Worm (Caenorhabditis elegans) whole organism, L1 larva: ENCODE measurements around the gene F58A6.2.

Source experiments
- efl-3 ChIP-seq: fragments of 200-800 bp; sonication (Bioruptor generic); optimal IDR thresholded peaks from 2 replicates; lab custom pipeline; 2018; ENCODE audit warnings: mild to moderate bottlenecking, missing genetic modification characterization, missing compliant biosample characterization
- elt-2 ChIP-seq: sonication (generic microtip); optimal IDR thresholded peaks from 2 replicates; lab custom pipeline; 2016; ENCODE audit warnings: missing genetic modification characterization, mild to moderate bottlenecking, inconsistent platforms, missing compliant biosample characterization, missing genetic modification reagents
- hpl-2 ChIP-seq: fragments of 150-350 bp; optimal IDR thresholded peaks from 2 replicates; lab custom pipeline; 2014; ENCODE audit warnings: missing biosample characterization, missing genetic modification reagents, missing genetic modification characterization
- mdl-1 ChIP-seq, 2 experiments: fragments of 150-350 bp; optimal IDR thresholded peaks; 2 replicates each; lab custom pipeline; 2014 to 2017; ENCODE audit warnings: missing biosample characterization in 2 of 2, missing genetic modification characterization in 2 of 2, inconsistent platforms in 1 of 2
- mep-1 ChIP-seq: fragments of 150-350 bp; optimal IDR thresholded peaks from 2 replicates; lab custom pipeline; 2014; ENCODE audit warnings: missing biosample characterization, missing genetic modification characterization
- nhr-12 ChIP-seq: sonication (generic microtip); optimal IDR thresholded peaks from 2 replicates; lab custom pipeline; 2017; ENCODE audit warnings: missing biosample characterization, missing genetic modification characterization
- nhr-237 ChIP-seq: fragments of 150-350 bp; optimal IDR thresholded peaks from 2 replicates; lab custom pipeline; 2014; ENCODE audit warnings: missing biosample characterization, missing genetic modification characterization
- nhr-47 ChIP-seq: sonication (generic microtip); optimal IDR thresholded peaks from 2 replicates; lab custom pipeline; 2016; ENCODE audit warnings: mild to moderate bottlenecking, missing genetic modification characterization, moderate library complexity, missing compliant biosample characterization
- nhr-84 ChIP-seq: sonication (generic microtip); optimal IDR thresholded peaks from 2 replicates; lab custom pipeline; 2017; ENCODE audit warnings: missing biosample characterization, missing genetic modification characterization
- sptf-1 ChIP-seq: fragments of 150-350 bp; optimal IDR thresholded peaks from 2 replicates; lab custom pipeline; 2014; ENCODE audit warnings: missing biosample characterization, missing genetic modification characterization
- unc-62 ChIP-seq: fragments of 150-350 bp; optimal IDR thresholded peaks from 2 replicates; lab custom pipeline; 2014; ENCODE audit warnings: missing biosample characterization, missing genetic modification reagents, missing genetic modification characterization

DNA sequence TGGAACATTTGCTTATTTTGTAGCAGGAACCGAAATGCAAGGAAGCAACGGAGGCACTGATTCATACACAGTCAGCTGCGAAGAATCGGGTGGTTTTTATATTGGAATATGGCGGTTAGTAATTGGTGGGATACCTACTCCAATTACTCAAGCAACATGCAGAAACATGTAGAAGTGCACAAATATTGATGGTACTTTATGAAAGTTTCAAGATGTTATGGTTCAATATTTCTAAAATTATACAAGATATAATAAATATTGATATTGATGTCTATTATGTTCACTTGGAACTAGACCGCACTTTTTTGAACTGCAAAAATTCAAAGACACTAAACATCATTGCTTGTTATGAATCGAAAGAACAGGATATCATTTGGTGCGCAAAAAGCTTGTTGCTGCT lies 42.6 kb upstream of the F58A6.2 start, which contains the start of gene C04G6.13:
- TF ChIP-seq mdl-1 (tag; optimal IDR thresholded peaks at IDR 0.05; lab: Kevin White, UChicago) (no peak), mep-1 (tag; lab: Kevin White, UChicago) (no peak), nhr-47 (tag; lab: Kevin White, UChicago) (no peak), nhr-12 (tag; lab: Kevin White, UChicago) (no peak), efl-3 (GFP tag; lab: Kevin White, UChicago) (no peak), sptf-1 (tag; lab: Kevin White, UChicago) (no peak), hpl-2 (GFP tag; lab: Kevin White, UChicago) (no peak), nhr-237 (no peak), unc-62 (no peak), elt-2 (tag; lab: Kevin White, UChicago) (no peak), nhr-84 (tag; lab: Kevin White, UChicago) (no peak)
